Fruit fly (Drosophila melanogaster) whole organism, wandering third instar larva: ENCODE measurements around the gene CG6503.

Experiments used
- CrebA ChIP-seq: fragments of 200-800 bp; sonication (Bioruptor generic); optimal IDR thresholded peaks from 2 replicates; lab custom pipeline; 2016; ENCODE audit warnings: missing biosample characterization, mild to moderate bottlenecking, missing genetic modification characterization, borderline replicate concordance
- Dfd ChIP-seq: fragments of >200 bp; optimal IDR thresholded peaks from 2 replicates; lab custom pipeline; 2017; ENCODE audit warnings: missing biosample characterization, missing genetic modification characterization
- Hnf4 ChIP-seq: fragments of 200-800 bp; sonication (Bioruptor generic); optimal IDR thresholded peaks from 2 replicates; lab custom pipeline; 2016; ENCODE audit warnings: missing biosample characterization, mild to moderate bottlenecking, missing genetic modification characterization
- Hr83 ChIP-seq: fragments of 200-300 bp; sonication (Bioruptor generic); optimal IDR thresholded peaks from 2 replicates; lab custom pipeline; 2016; ENCODE audit warnings: missing biosample characterization, mild to moderate bottlenecking, missing genetic modification characterization, moderate library complexity; ENCODE audit not compliant: poor library complexity, severe bottlenecking
- Myc ChIP-seq: fragments of >200 bp; optimal IDR thresholded peaks from 2 replicates; lab custom pipeline; 2017
- N ChIP-seq: fragments of >200 bp; optimal IDR thresholded peaks from 2 replicates; lab custom pipeline; 2018; ENCODE audit warnings: missing biosample characterization, missing external identifiers, missing genetic modification characterization
- br ChIP-seq: fragments of 200-800 bp; sonication (Bioruptor generic); optimal IDR thresholded peaks from 2 replicates; lab custom pipeline; 2016; ENCODE audit warnings: missing biosample characterization, missing genetic modification characterization
- ey ChIP-seq: fragments of 200-800 bp; sonication (Bioruptor generic); optimal IDR thresholded peaks from 2 replicates; lab custom pipeline; 2016; ENCODE audit warnings: missing biosample characterization, missing genetic modification characterization
- h ChIP-seq: fragments of 200-800 bp; sonication (Bioruptor generic); optimal IDR thresholded peaks from 3 replicates; lab custom pipeline; 2016; ENCODE audit warnings: missing biosample characterization, mild to moderate bottlenecking, missing genetic modification characterization
- psq ChIP-seq: fragments of 200-800 bp; sonication (Bioruptor generic); optimal IDR thresholded peaks from 3 replicates; lab custom pipeline; 2017; ENCODE audit warnings: missing biosample characterization, mild to moderate bottlenecking, missing genetic modification characterization, moderate library complexity
- rgr ChIP-seq: fragments of 200-800 bp; sonication (Bioruptor generic); optimal IDR thresholded peaks from 3 replicates; lab custom pipeline; 2016; ENCODE audit warnings: missing biosample characterization, mild to moderate bottlenecking, missing genetic modification characterization
- usp ChIP-seq: fragments of >200 bp; optimal IDR thresholded peaks from 2 replicates; lab custom pipeline; 2017; ENCODE audit warnings: missing biosample characterization, missing genetic modification characterization

dm6 chr3R:26462173-26462959, 37.5 kb upstream of the CG6503 start:
- TF ChIP-seq Hr83: no peak
- no peak for TF ChIP-seq psq (GFP tag; lab: Kevin White, UChicago)
- TF ChIP-seq N (GFP tag; lab: Kevin White, UChicago): no peak
- TF ChIP-seq h (GFP tag; lab: Kevin White, UChicago): no peak
- no peak for TF ChIP-seq Myc
- TF ChIP-seq usp (GFP tag; lab: Kevin White, UChicago): no peak
- no peak for TF ChIP-seq Hnf4 (GFP tag; lab: Kevin White, UChicago)
- no peak for TF ChIP-seq Dfd (GFP tag; lab: Kevin White, UChicago)
- TF ChIP-seq rgr: no peak
- no peak for TF ChIP-seq ey (GFP tag; lab: Kevin White, UChicago)
- no peak for TF ChIP-seq br (GFP tag; lab: Kevin White, UChicago)
- TF ChIP-seq CrebA: no peak
